Fruit fly (Drosophila melanogaster) whole organism, wandering third instar larva: ENCODE results near the gene crc.

Experiments
- Abd-B ChIP-seq: fragments of >200 bp; optimal IDR thresholded peaks from 2 replicates; lab custom pipeline; 2017; ENCODE audit warnings: missing biosample characterization, missing genetic modification characterization
- CG32264 ChIP-seq: fragments of 200-800 bp; sonication (Bioruptor generic); optimal IDR thresholded peaks from 2 replicates; lab custom pipeline; 2016; ENCODE audit warnings: missing biosample characterization, missing genetic modification characterization
- CG9705 ChIP-seq: fragments of 200-800 bp; sonication (Bioruptor generic); optimal IDR thresholded peaks from 2 replicates; lab custom pipeline; 2018; ENCODE audit warnings: missing biosample characterization, mild to moderate bottlenecking, missing genetic modification characterization
- CrebA ChIP-seq: fragments of 200-800 bp; sonication (Bioruptor generic); optimal IDR thresholded peaks from 2 replicates; lab custom pipeline; 2016; ENCODE audit warnings: missing biosample characterization, mild to moderate bottlenecking, missing genetic modification characterization, borderline replicate concordance
- Dfd ChIP-seq: fragments of >200 bp; optimal IDR thresholded peaks from 2 replicates; lab custom pipeline; 2017; ENCODE audit warnings: missing biosample characterization, missing genetic modification characterization
- Dif ChIP-seq: fragments of 200-275, 200-300 bp; sonication (Bioruptor generic); optimal IDR thresholded peaks from 2 replicates; lab custom pipeline; 2018; ENCODE audit warnings: missing biosample characterization, missing genetic modification characterization; ENCODE audit not compliant: partially characterized antibody
- GATAd ChIP-seq: sonication (Bioruptor generic); optimal IDR thresholded peaks from 2 replicates; lab custom pipeline; 2016; ENCODE audit warnings: missing biosample characterization, missing genetic modification characterization
- HLH106 ChIP-seq: fragments of 200-800 bp; optimal IDR thresholded peaks from 3 replicates; lab custom pipeline; 2019; ENCODE audit warnings: missing biosample characterization, mild to moderate bottlenecking, missing genetic modification characterization, moderate library complexity
- Hnf4 ChIP-seq: fragments of 200-800 bp; sonication (Bioruptor generic); optimal IDR thresholded peaks from 2 replicates; lab custom pipeline; 2016; ENCODE audit warnings: missing biosample characterization, mild to moderate bottlenecking, missing genetic modification characterization
- Hr78 ChIP-seq: fragments of >200 bp; optimal IDR thresholded peaks from 2 replicates; lab custom pipeline; 2017; ENCODE audit warnings: missing biosample characterization, missing genetic modification characterization
- Hr83 ChIP-seq: fragments of 200-300 bp; sonication (Bioruptor generic); optimal IDR thresholded peaks from 2 replicates; lab custom pipeline; 2016; ENCODE audit warnings: missing biosample characterization, mild to moderate bottlenecking, missing genetic modification characterization, moderate library complexity; ENCODE audit not compliant: poor library complexity, severe bottlenecking
- Jra ChIP-seq: sonication (Bioruptor generic); optimal IDR thresholded peaks from 2 replicates; lab custom pipeline; 2016; ENCODE audit warnings: missing biosample characterization, missing genetic modification characterization
- Mio ChIP-seq: sonication (Bioruptor generic); optimal IDR thresholded peaks from 2 replicates; lab custom pipeline; 2016; ENCODE audit warnings: missing biosample characterization, missing genetic modification characterization
- Myc ChIP-seq: fragments of >200 bp; optimal IDR thresholded peaks from 2 replicates; lab custom pipeline; 2017
- N ChIP-seq: fragments of >200 bp; optimal IDR thresholded peaks from 2 replicates; lab custom pipeline; 2018; ENCODE audit warnings: missing biosample characterization, missing external identifiers, missing genetic modification characterization
- OdsH ChIP-seq: fragments of 200-800 bp; sonication (Bioruptor generic); optimal IDR thresholded peaks from 2 replicates; lab custom pipeline; 2016; ENCODE audit warnings: missing biosample characterization, mild to moderate bottlenecking, missing genetic modification characterization
- Rel ChIP-seq, 2 experiments: fragments of 200-800 bp; sonication (Bioruptor generic) in 1 of 2; optimal IDR thresholded peaks; 2 replicates in 1 of 2; 3 replicates in 1 of 2; lab custom pipeline; 2016 to 2019; ENCODE audit warnings: mild to moderate bottlenecking in 2 of 2, missing biosample characterization in 2 of 2, missing genetic modification characterization in 2 of 2, moderate library complexity in 1 of 2
- Sp1 ChIP-seq: fragments of 200-800 bp; sonication (Bioruptor generic); optimal IDR thresholded peaks from 3 replicates; lab custom pipeline; 2019; ENCODE audit warnings: missing biosample characterization, mild to moderate bottlenecking, missing genetic modification characterization, moderate library complexity
- Vsx2 ChIP-seq: fragments of 200-300, 225-300 bp; sonication (Bioruptor generic); optimal IDR thresholded peaks from 2 replicates; lab custom pipeline; 2018; ENCODE audit warnings: missing biosample characterization, missing genetic modification characterization; ENCODE audit not compliant: partially characterized antibody
- br ChIP-seq: fragments of 200-800 bp; sonication (Bioruptor generic); optimal IDR thresholded peaks from 2 replicates; lab custom pipeline; 2016; ENCODE audit warnings: missing biosample characterization, missing genetic modification characterization
- brk ChIP-seq: fragments of 200-800 bp; sonication (Bioruptor generic); optimal IDR thresholded peaks from 2 replicates; lab custom pipeline; 2016; ENCODE audit warnings: missing biosample characterization, mild to moderate bottlenecking, missing genetic modification characterization
- dl ChIP-seq, 2 experiments: fragments of 175-275, 200-275 bp in 1 of 2; fragments of 200-275 bp in 1 of 2; sonication (Bioruptor generic); optimal IDR thresholded peaks; lab custom pipeline; 2018; ENCODE audit warnings: mild to moderate bottlenecking in 2 of 2, missing biosample characterization in 2 of 2, missing genetic modification characterization in 2 of 2, moderate library complexity in 2 of 2; ENCODE audit not compliant: partially characterized antibody in 2 of 2, insufficient read depth in 1 of 2
- dmrt93B ChIP-seq: fragments of 200-800 bp; sonication (Bioruptor generic); optimal IDR thresholded peaks from 2 replicates; lab custom pipeline; 2018; ENCODE audit warnings: missing biosample characterization, mild to moderate bottlenecking, missing genetic modification characterization
- dsf ChIP-seq: sonication (Bioruptor generic); optimal IDR thresholded peaks from 2 replicates; lab custom pipeline; 2016; ENCODE audit warnings: missing biosample characterization, missing genetic modification characterization, borderline replicate concordance
- ey ChIP-seq: fragments of 200-800 bp; sonication (Bioruptor generic); optimal IDR thresholded peaks from 2 replicates; lab custom pipeline; 2016; ENCODE audit warnings: missing biosample characterization, missing genetic modification characterization
- foxo ChIP-seq, 2 experiments: fragments of 200-800 bp; sonication (Bioruptor generic); optimal IDR thresholded peaks; 2 replicates in 1 of 2; 3 replicates in 1 of 2; lab custom pipeline; 2016 to 2017; ENCODE audit warnings: missing biosample characterization in 2 of 2, missing genetic modification characterization in 2 of 2
- fru ChIP-seq: fragments of 200-800 bp; sonication (Bioruptor generic); optimal IDR thresholded peaks from 3 replicates; lab custom pipeline; 2016; ENCODE audit warnings: missing biosample characterization, mild to moderate bottlenecking, missing genetic modification characterization
- h ChIP-seq: fragments of 200-800 bp; sonication (Bioruptor generic); optimal IDR thresholded peaks from 3 replicates; lab custom pipeline; 2016; ENCODE audit warnings: missing biosample characterization, mild to moderate bottlenecking, missing genetic modification characterization
- jim ChIP-seq: fragments of 175-275, 200-325 bp; sonication (Bioruptor generic); optimal IDR thresholded peaks from 2 replicates; lab custom pipeline; 2016; ENCODE audit warnings: missing biosample characterization, mild to moderate bottlenecking, missing genetic modification characterization
- lola ChIP-seq: fragments of >200 bp; optimal IDR thresholded peaks from 2 replicates; lab custom pipeline; 2017; ENCODE audit warnings: missing biosample characterization, missing genetic modification characterization
- pan ChIP-seq: fragments of >200 bp; optimal IDR thresholded peaks from 2 replicates; lab custom pipeline; 2017
- psq ChIP-seq: fragments of 200-800 bp; sonication (Bioruptor generic); optimal IDR thresholded peaks from 3 replicates; lab custom pipeline; 2017; ENCODE audit warnings: missing biosample characterization, mild to moderate bottlenecking, missing genetic modification characterization, moderate library complexity
- rgr ChIP-seq: fragments of 200-800 bp; sonication (Bioruptor generic); optimal IDR thresholded peaks from 3 replicates; lab custom pipeline; 2016; ENCODE audit warnings: missing biosample characterization, mild to moderate bottlenecking, missing genetic modification characterization
- sage ChIP-seq: fragments of 200-800 bp; sonication (Bioruptor generic); optimal IDR thresholded peaks from 2 replicates; lab custom pipeline; 2016; ENCODE audit warnings: missing biosample characterization, mild to moderate bottlenecking, missing genetic modification characterization
- sv ChIP-seq: fragments of 200-800 bp; sonication (Bioruptor generic); optimal IDR thresholded peaks from 3 replicates; lab custom pipeline; 2016; ENCODE audit warnings: missing biosample characterization, missing genetic modification characterization
- tai ChIP-seq: sonication (Bioruptor generic); optimal IDR thresholded peaks from 2 replicates; lab custom pipeline; 2016; ENCODE audit warnings: missing biosample characterization, missing genetic modification characterization
- usp ChIP-seq: fragments of >200 bp; optimal IDR thresholded peaks from 2 replicates; lab custom pipeline; 2017; ENCODE audit warnings: missing biosample characterization, missing genetic modification characterization
- woc ChIP-seq: sonication (Bioruptor generic); optimal IDR thresholded peaks from 2 replicates; lab custom pipeline; 2016; ENCODE audit warnings: missing biosample characterization, mild to moderate bottlenecking, missing genetic modification characterization

crc gene

dm6 chr2L:21303655-21304532, 6.8 kb upstream of the crc start:
- TF ChIP-seq dmrt93B (no peak), OdsH (GFP tag; lab: Kevin White, UChicago) (no peak), Mio (GFP tag; lab: Kevin White, UChicago) (no peak), usp (GFP tag; lab: Kevin White, UChicago) (no peak), foxo (GFP tag; optimal IDR thresholded peaks at IDR 0.05; lab: Kevin White, UChicago) (no peak), sage (GFP tag; lab: Kevin White, UChicago) (no peak), rgr (GFP tag; lab: Kevin White, UChicago) (no peak), Hr78 (no peak), Jra (GFP tag; lab: Kevin White, UChicago) (no peak), CG9705 (GFP tag; lab: Kevin White, UChicago) (no peak), tai (GFP tag; lab: Kevin White, UChicago) (no peak)

- TF ChIP-seq CG9705 (GFP tag; lab: Kevin White, UChicago) = no peak
Measured at dm6 chr2L:21304533-21304850, 6.2 kb upstream of the crc start.

- TF ChIP-seq Rel (GFP tag; optimal IDR thresholded peaks at IDR 0.05; lab: Kevin White, UChicago) = no peak
- peak; percentile 54 for TF ChIP-seq Rel (tag; optimal IDR thresholded peaks at IDR 0.05; lab: Kevin White, UChicago)
- TF ChIP-seq OdsH (GFP tag; lab: Kevin White, UChicago) = no peak
Measured at dm6 chr2L:21307795-21308426, 2.8 kb upstream of the crc start.

dm6 chr2L:21309058-21309753, 1.5 kb upstream of the crc start:
- peak in 1 of 2 experiments; percentile 37 for TF ChIP-seq dl (GFP tag; optimal IDR thresholded peaks at IDR 0.05; lab: Kevin White, UChicago; ENCODE audit: insufficient read depth in 1 of 2, partially characterized antibody in 2 of 2)
- TF ChIP-seq Mio (GFP tag; lab: Kevin White, UChicago) = no peak
- TF ChIP-seq woc (GFP tag; lab: Kevin White, UChicago) = no peak
- no peak for TF ChIP-seq ey (GFP tag; lab: Kevin White, UChicago)
- peak; percentile 19 for TF ChIP-seq rgr (GFP tag; lab: Kevin White, UChicago)
- TF ChIP-seq Sp1 (GFP tag; lab: Kevin White, UChicago) = no peak
- TF ChIP-seq Hr78 = no peak
- no peak for TF ChIP-seq Myc (lab: Kevin White, UChicago)
- peak; percentile 0 for TF ChIP-seq psq (GFP tag; lab: Kevin White, UChicago)
- TF ChIP-seq GATAd (GFP tag; lab: Kevin White, UChicago) = no peak
- TF ChIP-seq Hr83 (GFP tag; lab: Kevin White, UChicago) = no peak
- peak; percentile 40 for TF ChIP-seq CrebA (GFP tag; lab: Kevin White, UChicago)
- no peak for TF ChIP-seq pan (lab: Kevin White, UChicago)
- no peak for TF ChIP-seq h (GFP tag; lab: Kevin White, UChicago)
- no peak for TF ChIP-seq br
- TF ChIP-seq brk (GFP tag; lab: Kevin White, UChicago) = no peak
- TF ChIP-seq Vsx2 = no peak
- TF ChIP-seq HLH106 (tag; lab: Kevin White, UChicago) = no peak
- TF ChIP-seq CG9705 (GFP tag; lab: Kevin White, UChicago) = no peak
- no peak for TF ChIP-seq tai (GFP tag; lab: Kevin White, UChicago)
- no peak for TF ChIP-seq N (GFP tag; lab: Kevin White, UChicago)
- TF ChIP-seq Dfd (GFP tag; lab: Kevin White, UChicago) = peak; percentile 20
- TF ChIP-seq dmrt93B = no peak
- no peak for TF ChIP-seq lola (GFP tag; lab: Kevin White, UChicago)
- TF ChIP-seq sv = no peak
- no peak for TF ChIP-seq Abd-B (GFP tag; lab: Kevin White, UChicago)
- no peak for TF ChIP-seq Rel (GFP tag; optimal IDR thresholded peaks at IDR 0.05; lab: Kevin White, UChicago)
- peak; percentile 50 for TF ChIP-seq Rel (tag; optimal IDR thresholded peaks at IDR 0.05; lab: Kevin White, UChicago)
- TF ChIP-seq dsf = no peak
- no peak for TF ChIP-seq sage (GFP tag; lab: Kevin White, UChicago)
- no peak for TF ChIP-seq OdsH (GFP tag; lab: Kevin White, UChicago)
- peak; percentile 22 for TF ChIP-seq fru (GFP tag; lab: Kevin White, UChicago)
- TF ChIP-seq usp (GFP tag; lab: Kevin White, UChicago) = no peak
- no peak for TF ChIP-seq Jra (GFP tag; lab: Kevin White, UChicago)
- no peak for TF ChIP-seq CG32264 (GFP tag; lab: Kevin White, UChicago)
- peak in 1 of 2 experiments; percentile 17 for TF ChIP-seq foxo (GFP tag; optimal IDR thresholded peaks at IDR 0.05; lab: Kevin White, UChicago)
- no peak for TF ChIP-seq jim (GFP tag; lab: Kevin White, UChicago)
- peak; percentile 41 for TF ChIP-seq Dif (GFP tag; lab: Kevin White, UChicago)
- TF ChIP-seq Hnf4 (GFP tag; lab: Kevin White, UChicago) = no peak
